Fruit fly (Drosophila melanogaster) whole organism, embryonic: ENCODE measurements around the gene rho-5.

Experiments
- Abd-B ChIP-seq: fragments of 200-800 bp; sonication (Bioruptor generic); optimal IDR thresholded peaks from 2 replicates; lab custom pipeline; 2018; ENCODE audit warnings: missing biosample characterization, mild to moderate bottlenecking, missing genetic modification characterization, moderate library complexity
- B-H2 ChIP-seq: fragments of 200-800 bp; sonication (Bioruptor generic); optimal IDR thresholded peaks from 2 replicates; lab custom pipeline; 2018; ENCODE audit warnings: missing biosample characterization, mild to moderate bottlenecking, missing genetic modification characterization
- BtbVII ChIP-seq: fragments of 200-800 bp; sonication (Bioruptor generic); optimal IDR thresholded peaks from 3 replicates; lab custom pipeline; 2017; ENCODE audit warnings: missing biosample characterization, mild to moderate bottlenecking, missing genetic modification characterization
- CG10267 ChIP-seq: fragments of 200-800 bp; sonication (Bioruptor generic); optimal IDR thresholded peaks from 2 replicates; lab custom pipeline; 2018; ENCODE audit warnings: missing biosample characterization, mild to moderate bottlenecking, missing genetic modification characterization, moderate library complexity
- CG10274 ChIP-seq: fragments of 200-800 bp; sonication (Bioruptor generic); optimal IDR thresholded peaks from 3 replicates; lab custom pipeline; 2017; ENCODE audit warnings: missing biosample characterization, mild to moderate bottlenecking, missing genetic modification characterization
- CG10654 ChIP-seq: fragments of 200-800 bp; sonication (Bioruptor generic); optimal IDR thresholded peaks from 2 replicates; lab custom pipeline; 2016; ENCODE audit warnings: missing biosample characterization, missing genetic modification characterization
- CG11560 ChIP-seq: fragments of 200-800 bp; sonication (Bioruptor generic); IDR thresholded peaks from 3 replicates; pipeline ENCODE4 v1.3.6; 2022; ENCODE audit warnings: missing biosample characterization, missing genetic modification characterization
- CG11695 ChIP-seq: fragments of 200-800 bp; sonication (Bioruptor generic); IDR thresholded peaks from 3 replicates; pipeline ENCODE4 v1.3.6; 2022; ENCODE audit warnings: missing biosample characterization, missing genetic modification characterization
- CG11696 ChIP-seq: fragments of 200-800 bp; sonication (Bioruptor generic); IDR thresholded peaks from 2 replicates; pipeline ENCODE4 v1.3.6; 2022; ENCODE audit warnings: missing biosample characterization, missing genetic modification characterization
- CG12299 ChIP-seq: fragments of 200-800 bp; sonication (Bioruptor generic); optimal IDR thresholded peaks from 2 replicates; lab custom pipeline; 2018; ENCODE audit warnings: missing biosample characterization, mild to moderate bottlenecking, missing genetic modification characterization
- CG13424 ChIP-seq: fragments of 200-800 bp; sonication (Bioruptor generic); optimal IDR thresholded peaks from 2 replicates; lab custom pipeline; 2019; ENCODE audit warnings: missing biosample characterization, mild to moderate bottlenecking, missing genetic modification characterization, moderate library complexity
- CG14667 ChIP-seq: fragments of 200-800 bp; sonication (Bioruptor generic); IDR thresholded peaks from 2 replicates; pipeline ENCODE4 v1.3.6; 2022; ENCODE audit warnings: missing biosample characterization, missing genetic modification characterization
- CG15514 ChIP-seq: fragments of 200-800 bp; sonication (Bioruptor generic); optimal IDR thresholded peaks from 3 replicates; lab custom pipeline; 2017; ENCODE audit warnings: missing biosample characterization, missing genetic modification characterization, mild to moderate bottlenecking, moderate library complexity, missing genetic modification reagents
- CG15696 ChIP-seq: fragments of 200-800 bp; sonication (Bioruptor generic); optimal IDR thresholded peaks from 2 replicates; lab custom pipeline; 2019; ENCODE audit warnings: missing biosample characterization, mild to moderate bottlenecking, missing genetic modification characterization, moderate library complexity
- CG16813 ChIP-seq: fragments of 200-800 bp; sonication (Bioruptor generic); IDR thresholded peaks from 3 replicates; pipeline ENCODE4 v1.3.6; 2022; ENCODE audit warnings: missing biosample characterization, missing genetic modification characterization; ENCODE audit not compliant: partially characterized antibody
- CG16815 ChIP-seq: fragments of 200-800 bp; sonication (Bioruptor generic); optimal IDR thresholded peaks from 3 replicates; lab custom pipeline; 2017; ENCODE audit warnings: missing biosample characterization, mild to moderate bottlenecking, missing genetic modification characterization
- CG1832 ChIP-seq: fragments of 200-800 bp; sonication (Bioruptor generic); optimal IDR thresholded peaks from 2 replicates; lab custom pipeline; 2017; ENCODE audit warnings: missing biosample characterization, mild to moderate bottlenecking, missing genetic modification characterization, inconsistent platforms
- CG18764 ChIP-seq: fragments of 200-800 bp; sonication (Bioruptor generic); optimal IDR thresholded peaks from 3 replicates; lab custom pipeline; 2016; ENCODE audit warnings: missing biosample characterization, missing genetic modification characterization
- CG3281 ChIP-seq: fragments of 200-800 bp; sonication (Bioruptor generic); optimal IDR thresholded peaks from 3 replicates; lab custom pipeline; 2017; ENCODE audit warnings: missing biosample characterization, mild to moderate bottlenecking, missing genetic modification characterization
- CG3847 ChIP-seq: fragments of 200-800 bp; sonication (Bioruptor generic); IDR thresholded peaks from 2 replicates; pipeline ENCODE4 v1.3.6; 2022; ENCODE audit warnings: missing biosample characterization, missing genetic modification characterization
- CG8281 ChIP-seq: fragments of 200-800 bp; sonication (Bioruptor generic); optimal IDR thresholded peaks from 2 replicates; lab custom pipeline; 2018; ENCODE audit warnings: missing biosample characterization, mild to moderate bottlenecking, missing genetic modification characterization, moderate library complexity
- CG8290 ChIP-seq, 3 experiments: fragments of 200-800 bp; sonication (Bioruptor generic); optimal IDR thresholded peaks; 2 replicates each; lab custom pipeline; 2016 to 2019; ENCODE audit warnings: missing biosample characterization in 3 of 3, missing genetic modification characterization in 3 of 3, mild to moderate bottlenecking in 2 of 3, moderate library complexity in 1 of 3
- CG8388 ChIP-seq: fragments of 200-800 bp; sonication (Bioruptor generic); optimal IDR thresholded peaks from 2 replicates; lab custom pipeline; 2019; ENCODE audit warnings: missing biosample characterization, mild to moderate bottlenecking, missing genetic modification characterization, moderate library complexity
- CG8944 ChIP-seq: fragments of 200-800 bp; sonication (Bioruptor generic); optimal IDR thresholded peaks from 3 replicates; lab custom pipeline; 2016; ENCODE audit warnings: missing biosample characterization, missing genetic modification characterization
- CG9727 ChIP-seq: fragments of 200-800 bp; sonication (Bioruptor generic); optimal IDR thresholded peaks from 3 replicates; lab custom pipeline; 2017; ENCODE audit warnings: missing biosample characterization, mild to moderate bottlenecking, missing genetic modification characterization
- CHES-1-like ChIP-seq: fragments of 200-800 bp; sonication (Bioruptor generic); optimal IDR thresholded peaks from 2 replicates; lab custom pipeline; 2016; ENCODE audit warnings: missing biosample characterization, missing genetic modification characterization
- Dfd ChIP-seq, 2 experiments: fragments of >200 bp; optimal IDR thresholded peaks; 2 replicates each; lab custom pipeline; 2017; ENCODE audit warnings: missing biosample characterization in 2 of 2, missing genetic modification characterization in 2 of 2
- Dll ChIP-seq: fragments of 200-800 bp; sonication (Bioruptor generic); IDR thresholded peaks from 4 replicates; pipeline ENCODE4 v1.3.6; 2022; ENCODE audit warnings: missing biosample characterization, missing genetic modification characterization; ENCODE audit not compliant: partially characterized antibody
- Ets65A ChIP-seq: fragments of 200-800 bp; sonication (Bioruptor generic); peaks from one replicate; lab custom pipeline; 2016; ENCODE audit warnings: missing biosample characterization, missing genetic modification characterization
- Myb ChIP-seq: fragments of 200-800 bp; sonication (Bioruptor generic); optimal IDR thresholded peaks from 2 replicates; lab custom pipeline; 2016; ENCODE audit warnings: missing biosample characterization, missing genetic modification characterization
- Nf-YB ChIP-seq: fragments of 200-800 bp; sonication (Bioruptor generic); optimal IDR thresholded peaks from 3 replicates; lab custom pipeline; 2019; ENCODE audit warnings: missing biosample characterization, mild to moderate bottlenecking, missing genetic modification characterization, moderate library complexity
- Ptx1 ChIP-seq: fragments of 200-800 bp; sonication (Bioruptor generic); IDR thresholded peaks from 2 replicates; pipeline ENCODE4 v1.3.6; 2022; ENCODE audit warnings: missing biosample characterization, missing genetic modification characterization
- Scr ChIP-seq: fragments of 200-800 bp; sonication (Bioruptor generic); IDR thresholded peaks from 2 replicates; pipeline ENCODE4 v1.3.6; 2022; ENCODE audit warnings: missing biosample characterization, missing genetic modification characterization; ENCODE audit not compliant: partially characterized antibody
- Taf1 ChIP-seq: fragments of 200-800 bp; sonication (Bioruptor generic); IDR thresholded peaks from 2 replicates; pipeline ENCODE4 v1.3.6; 2022; ENCODE audit warnings: missing biosample characterization, missing genetic modification characterization
- ato ChIP-seq: fragments of 200-800 bp; sonication (Bioruptor generic); IDR thresholded peaks from 2 replicates; pipeline ENCODE4 v1.3.6; 2022; ENCODE audit warnings: missing biosample characterization, missing genetic modification characterization; ENCODE audit not compliant: partially characterized antibody
- bigmax ChIP-seq: fragments of 200-800 bp; sonication (Bioruptor generic); optimal IDR thresholded peaks from 2 replicates; lab custom pipeline; 2018; ENCODE audit warnings: missing biosample characterization, mild to moderate bottlenecking, missing genetic modification characterization
- dm ChIP-seq: fragments of 200-800 bp; sonication (Bioruptor generic); optimal IDR thresholded peaks from 3 replicates; lab custom pipeline; 2016; ENCODE audit warnings: missing biosample characterization, missing genetic modification characterization
- dysf ChIP-seq: fragments of 200-800 bp; sonication (Bioruptor generic); IDR thresholded peaks from 3 replicates; pipeline ENCODE4 v1.3.6; 2022; ENCODE audit warnings: missing biosample characterization, missing genetic modification characterization
- ind ChIP-seq: fragments of 200-800 bp; sonication (Bioruptor generic); optimal IDR thresholded peaks from 3 replicates; lab custom pipeline; 2016; ENCODE audit warnings: missing biosample characterization, missing genetic modification characterization
- lab ChIP-seq: fragments of 200-800 bp; sonication (Bioruptor generic); optimal IDR thresholded peaks from 3 replicates; lab custom pipeline; 2017; ENCODE audit warnings: missing biosample characterization, missing genetic modification characterization, mild to moderate bottlenecking, moderate library complexity, missing genetic modification reagents
- luna ChIP-seq: fragments of 200-800 bp; sonication (Bioruptor generic); optimal IDR thresholded peaks from 2 replicates; lab custom pipeline; 2016; ENCODE audit warnings: missing biosample characterization, missing genetic modification characterization
- nmo ChIP-seq: fragments of 200-800 bp; sonication (Bioruptor generic); optimal IDR thresholded peaks from 2 replicates; lab custom pipeline; 2018; ENCODE audit warnings: missing biosample characterization, mild to moderate bottlenecking, missing genetic modification characterization, moderate library complexity
- pita ChIP-seq: fragments of 200-800 bp; sonication (Bioruptor generic); optimal IDR thresholded peaks from 2 replicates; lab custom pipeline; 2017; ENCODE audit warnings: missing biosample characterization, mild to moderate bottlenecking, missing genetic modification characterization
- pros ChIP-seq: fragments of 200-800 bp; sonication (Bioruptor generic); optimal IDR thresholded peaks from 3 replicates; lab custom pipeline; 2019; ENCODE audit warnings: missing biosample characterization, mild to moderate bottlenecking, missing genetic modification characterization, moderate library complexity
- ranshi ChIP-seq: fragments of 200-800 bp; sonication (Bioruptor generic); IDR thresholded peaks from 2 replicates; pipeline ENCODE4 v1.3.6; 2022; ENCODE audit warnings: missing biosample characterization, missing genetic modification characterization
- rib ChIP-seq: fragments of 200-800 bp; sonication (Bioruptor generic); IDR thresholded peaks from 2 replicates; pipeline ENCODE4 v1.3.6; 2022; ENCODE audit warnings: missing biosample characterization, missing genetic modification characterization
- sna ChIP-seq: fragments of 200-800 bp; sonication (Bioruptor generic); IDR thresholded peaks from 2 replicates; pipeline ENCODE4 v1.3.6; 2022; ENCODE audit warnings: missing biosample characterization, missing genetic modification characterization; ENCODE audit not compliant: partially characterized antibody
- stc ChIP-seq: fragments of 200-800 bp; sonication (Bioruptor generic); IDR thresholded peaks from 2 replicates; pipeline ENCODE4 v1.3.6; 2022; ENCODE audit warnings: missing biosample characterization, missing genetic modification characterization
- wdn ChIP-seq: fragments of 200-800 bp; sonication (Bioruptor generic); IDR thresholded peaks from 2 replicates; pipeline ENCODE4 v1.3.6; 2022; ENCODE audit warnings: missing biosample characterization, missing genetic modification characterization

rho-5 gene

DNA sequence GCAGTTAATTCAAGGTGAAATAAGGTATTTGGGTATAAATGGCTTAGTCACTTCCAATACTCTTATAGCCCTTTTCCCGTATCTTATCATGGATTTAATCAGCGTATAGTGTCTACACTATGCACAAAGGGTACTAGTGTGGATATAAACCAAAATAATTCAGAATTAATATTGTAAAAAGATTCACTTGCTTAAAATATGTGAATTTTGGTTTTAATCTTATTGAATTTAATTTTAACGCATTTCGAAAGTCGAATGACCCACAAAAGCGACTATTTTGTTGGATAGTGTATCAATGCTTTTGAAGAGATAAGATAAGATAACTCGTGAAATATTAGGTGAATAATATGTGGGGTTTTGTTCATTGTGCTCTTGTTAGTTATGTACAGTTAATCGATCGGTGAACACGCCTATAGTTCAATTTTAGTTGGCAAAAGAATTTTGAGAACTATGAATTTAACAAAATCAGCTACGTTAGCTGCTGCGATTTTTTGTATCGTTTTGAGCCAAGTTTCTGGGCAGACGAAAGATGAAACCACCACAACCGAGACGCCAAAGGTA is 8.3 kb upstream of the rho-5 start, which contains the start of gene CG5096 (continued):
- TF ChIP-seq BtbVII, result peak; percentile 90
- no peak for TF ChIP-seq CG16813
- TF ChIP-seq B-H2 (GFP tag; lab: Kevin White, UChicago), result peak; percentile 84
- no peak for TF ChIP-seq Dfd (GFP tag; optimal IDR thresholded peaks at IDR 0.05; lab: Kevin White, UChicago)
- TF ChIP-seq CG16815 (GFP tag; lab: Kevin White, UChicago), result peak; percentile 14
- TF ChIP-seq bigmax (GFP tag; lab: Kevin White, UChicago), result peak; percentile 40
- TF ChIP-seq CG8281 (tag; lab: Kevin White, UChicago), result peak; percentile 72
- no peak; the same call in 1 of the 2 replicates for TF ChIP-seq CG14667 (GFP tag; lab: Robert Waterston, UW)
- TF ChIP-seq CG11560 (tag; lab: Robert Waterston, UW), result no peak
- peak; percentile 82; the same call in 1 of the 2 replicates for TF ChIP-seq CG3847 (GFP tag; lab: Robert Waterston, UW)
- no peak for TF ChIP-seq Dll (GFP tag; lab: Robert Waterston, UW)
- peak; percentile 55 for TF ChIP-seq dm (GFP tag; lab: Kevin White, UChicago)
- no peak for TF ChIP-seq pita
- TF ChIP-seq luna (GFP tag; lab: Kevin White, UChicago), result peak; percentile 45
- TF ChIP-seq CG18764 (GFP tag; lab: Kevin White, UChicago), result peak; percentile 68
- TF ChIP-seq CG1832 (GFP tag; lab: Kevin White, UChicago), result no peak
- TF ChIP-seq ind (GFP tag; lab: Kevin White, UChicago), result peak; percentile 85
- TF ChIP-seq CG12299, result peak; percentile 90
- TF ChIP-seq CG10274 (GFP tag; lab: Kevin White, UChicago), result peak; percentile 46
- TF ChIP-seq CG13424 (tag; lab: Kevin White, UChicago), result peak; percentile 93
- no peak for TF ChIP-seq pros
- no peak for TF ChIP-seq Abd-B (GFP tag; lab: Kevin White, UChicago)
- peak; percentile 80 for TF ChIP-seq CG10267 (tag; lab: Kevin White, UChicago)
- TF ChIP-seq CG8290 (GFP tag; optimal IDR thresholded peaks at IDR 0.05; lab: Kevin White, UChicago), result no peak
- TF ChIP-seq CG8290 (tag; optimal IDR thresholded peaks at IDR 0.05; lab: Kevin White, UChicago), result peak in 1 of 2 experiments; percentile 92
- TF ChIP-seq rib (GFP tag; lab: Robert Waterston, UW), result peak; percentile 86
- peak; percentile 89 for TF ChIP-seq Ptx1 (GFP tag; lab: Robert Waterston, UW)
- no peak for TF ChIP-seq sna
- peak; percentile 82 for TF ChIP-seq CG8388 (GFP tag; lab: Kevin White, UChicago)
- peak; percentile 93 for TF ChIP-seq CG11695 (GFP tag; lab: Robert Waterston, UW)
- peak; percentile 67 for TF ChIP-seq CG10654 (GFP tag; lab: Kevin White, UChicago)
- peak; percentile 68 for TF ChIP-seq Myb (GFP tag; lab: Kevin White, UChicago)
- peak; percentile 43 for TF ChIP-seq CG8944 (GFP tag; lab: Kevin White, UChicago)
- TF ChIP-seq CG15696, result peak; percentile 42
- TF ChIP-seq Scr (GFP tag; lab: Robert Waterston, UW), result no peak
- peak; percentile 82 for TF ChIP-seq Taf1 (GFP tag; lab: Robert Waterston, UW)
- peak; percentile 88 for TF ChIP-seq nmo (GFP tag; lab: Kevin White, UChicago)
- TF ChIP-seq CG11696 (GFP tag; lab: Robert Waterston, UW), result peak; percentile 75
- peak; percentile 85 for TF ChIP-seq CG15514 (GFP tag; lab: Kevin White, UChicago)
- peak; percentile 92 for TF ChIP-seq CG3281 (GFP tag; lab: Kevin White, UChicago)
- TF ChIP-seq Nf-YB (GFP tag; lab: Kevin White, UChicago), result peak; percentile 74
- peak; percentile 79 for TF ChIP-seq CG9727
- TF ChIP-seq dysf (GFP tag; lab: Robert Waterston, UW), result peak; percentile 90
- TF ChIP-seq stc (GFP tag; lab: Robert Waterston, UW), result peak; percentile 86
- TF ChIP-seq ranshi (GFP tag; lab: Robert Waterston, UW), result peak; percentile 91; the same call in 1 of the 2 replicates
- peak; percentile 97 for TF ChIP-seq lab (GFP tag; lab: Kevin White, UChicago)
- TF ChIP-seq Ets65A (GFP tag; lab: Kevin White, UChicago), result peak; percentile 51
- TF ChIP-seq wdn (GFP tag; lab: Robert Waterston, UW), result peak; percentile 79
- no peak for TF ChIP-seq ato (GFP tag; lab: Robert Waterston, UW)
- TF ChIP-seq CHES-1-like (GFP tag; lab: Kevin White, UChicago), result peak; percentile 62
